Worm (Caenorhabditis elegans): ENCODE data around the gene Y62E10A.3.
A peak's percentile ranks its signal among the peaks of the same experiment; 100 is the strongest.

Y62E10A.3 gene

DNA sequence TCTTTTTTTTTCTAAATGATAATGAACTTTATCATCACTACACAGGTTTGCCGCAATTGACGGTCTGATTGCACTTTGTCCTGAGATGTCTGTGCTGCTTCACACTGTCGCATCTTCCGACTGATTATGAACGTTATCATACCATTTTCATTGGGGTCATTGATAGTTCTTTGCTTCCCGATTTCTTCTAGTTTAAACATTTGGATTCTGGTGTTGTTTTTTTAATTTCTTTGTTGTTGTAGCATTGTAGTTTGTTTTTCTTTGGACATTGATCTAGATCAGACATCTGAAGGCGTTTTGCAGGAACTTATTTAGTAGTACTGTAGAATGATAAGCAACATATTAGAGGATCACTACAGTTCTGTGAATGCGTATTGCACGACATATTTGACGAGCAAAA lies 41.3 kb downstream of the Y62E10A.3 start (continued):
- peak; percentile 80 for TF ChIP-seq F23B12.7 (tag; optimal IDR thresholded peaks at IDR 0.05; ENCODE audit: insufficient read depth)
- TF ChIP-seq egl-44 (GFP tag; IDR thresholded peaks at IDR 0.05) = 0 out of 2 replicates have a peak, but pooled peaks have one; percentile 49
- TF ChIP-seq tlf-1 (GFP tag; optimal IDR thresholded peaks at IDR 0.05) = peak; percentile 83
- TF ChIP-seq tbp1 (GFP tag; optimal IDR thresholded peaks at IDR 0.05) = peak; percentile 64
- peak; percentile 74 for TF ChIP-seq tbx-9 (tag; optimal IDR thresholded peaks at IDR 0.05; ENCODE audit: borderline replicate concordance)
- TF ChIP-seq F33H1.4 (GFP tag; IDR thresholded peaks at IDR 0.05) = 0 out of 2 replicates have a peak, but pooled peaks have one; percentile 14
- peak; percentile 80 for TF ChIP-seq B0336.3 (GFP tag; IDR thresholded peaks at IDR 0.05)
- TF ChIP-seq Y56A3A.18 (GFP tag; IDR thresholded peaks at IDR 0.05) = 0 out of 2 replicates have a peak, but pooled peaks have one; percentile 56
- TF ChIP-seq K11D2.4 (GFP tag; IDR thresholded peaks at IDR 0.05) = peak; percentile 56; the same call in 1 of the 2 replicates
- TF ChIP-seq athp-1 (tag; optimal IDR thresholded peaks at IDR 0.05) = peak; percentile 61
- TF ChIP-seq lir-1 (GFP tag; conservative IDR thresholded peaks at IDR 0.05) = no peak
- TF ChIP-seq egl-18 (GFP tag; IDR thresholded peaks at IDR 0.05) = no peak
- peak; percentile 51; the same call in 1 of the 2 replicates for TF ChIP-seq hsf-1 (GFP tag; IDR thresholded peaks at IDR 0.05)
- peak; percentile 36 for TF ChIP-seq hrde-1 (tag; optimal IDR thresholded peaks at IDR 0.05; ENCODE audit: borderline replicate concordance)
- TF ChIP-seq Y95B8A.8 (GFP tag; IDR thresholded peaks at IDR 0.05) = no peak
- TF ChIP-seq die-1 (tag; optimal IDR thresholded peaks at IDR 0.05) = peak; percentile 48
- TF ChIP-seq C06A6.2 (GFP tag; conservative IDR thresholded peaks at IDR 0.05) = peak; percentile 68
- TF ChIP-seq pbrm-1 (GFP tag; IDR thresholded peaks at IDR 0.05) = peak; percentile 70

DNA sequence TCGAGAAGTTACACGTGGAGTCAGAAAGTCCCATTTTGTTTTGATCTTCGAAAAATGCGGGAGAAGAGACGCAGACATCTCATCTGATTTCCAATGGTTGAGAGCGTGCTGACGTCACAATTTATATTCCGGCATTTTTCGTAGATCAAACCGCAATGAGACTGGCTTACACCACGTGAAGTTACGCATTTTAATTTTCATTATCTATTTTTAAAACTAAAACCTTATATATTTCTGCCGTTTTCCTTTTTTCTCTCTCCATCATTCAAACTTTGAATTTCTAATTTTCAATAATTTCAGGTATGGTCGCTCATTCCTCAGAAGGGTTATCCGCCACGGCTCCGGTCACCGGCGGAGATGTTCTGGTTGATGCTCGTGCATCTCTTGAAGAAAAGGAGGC lies 44.7 kb downstream of the Y62E10A.3 start, which contains the start of gene fat-1:
fat-1 (plus strand) TSS at position 301 of the 400 bp plus-strand sequence.
- TF ChIP-seq F37B4.10 (GFP tag; IDR thresholded peaks at IDR 0.05) (no peak), C17E4.6 (GFP tag; IDR thresholded peaks at IDR 0.05) (no peak), ceh-27 (GFP tag; optimal IDR thresholded peaks at IDR 0.05) (no peak), madf-6 (GFP tag; IDR thresholded peaks at IDR 0.05) (peak; percentile 9; the same call in 1 of the 2 replicates), rpc-1 (optimal IDR thresholded peaks at IDR 0.05) (no peak), rpc-1 (tag; optimal IDR thresholded peaks at IDR 0.05) (no peak), mcd-1 (GFP tag; IDR thresholded peaks at IDR 0.05) (0 out of 2 replicates have a peak, but pooled peaks have one; percentile 16)

DNA sequence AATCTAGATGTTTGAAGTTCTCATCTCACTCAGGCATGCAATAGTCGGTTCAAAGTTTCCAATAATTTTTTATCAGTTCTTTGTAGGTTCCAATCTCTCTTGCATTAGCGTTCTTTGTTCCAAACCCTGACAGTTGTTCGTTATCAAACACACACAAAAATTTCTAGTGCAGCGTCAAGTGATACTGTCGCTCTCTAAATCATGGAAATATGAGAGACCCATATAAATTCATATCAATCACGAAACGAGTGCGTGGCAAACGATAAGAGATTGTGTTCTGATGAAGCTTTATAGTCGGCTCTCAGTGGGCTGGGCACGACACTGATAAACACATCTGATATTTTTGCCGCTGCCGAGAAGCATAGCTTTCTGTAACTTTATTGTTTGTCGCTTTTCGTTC lies 45.9 kb downstream of the Y62E10A.3 start:
- TF ChIP-seq nhr-120 (GFP tag; IDR thresholded peaks at IDR 0.05) = no peak
- no peak for TF ChIP-seq ceh-58 (GFP tag; IDR thresholded peaks at IDR 0.05)
- TF ChIP-seq ZK185.1 (tag; optimal IDR thresholded peaks at IDR 0.05; ENCODE audit: poor library complexity, severe bottlenecking) = peak; percentile 28
- TF ChIP-seq sdz-38 (tag; optimal IDR thresholded peaks at IDR 0.05) = no peak
- no peak for TF ChIP-seq C17E4.6 (GFP tag; IDR thresholded peaks at IDR 0.05)
- no peak for TF ChIP-seq snpc-1.1 (tag; optimal IDR thresholded peaks at IDR 0.05; ENCODE audit: insufficient read depth)
- TF ChIP-seq tbx-9 (tag; optimal IDR thresholded peaks at IDR 0.05; ENCODE audit: borderline replicate concordance) = no peak
- no peak for TF ChIP-seq F22D6.2 (tag; optimal IDR thresholded peaks at IDR 0.05)
- TF ChIP-seq T07F8.4 (tag; optimal IDR thresholded peaks at IDR 0.05) = no peak
- TF ChIP-seq Y67H2A.10 (GFP tag; conservative IDR thresholded peaks at IDR 0.05) = no peak
- no peak for TF ChIP-seq attf-3 (GFP tag; conservative IDR thresholded peaks at IDR 0.05)
- no peak for TF ChIP-seq Y56A3A.18 (GFP tag; IDR thresholded peaks at IDR 0.05)
- TF ChIP-seq die-1 (tag; optimal IDR thresholded peaks at IDR 0.05) = no peak
- no peak for TF ChIP-seq F57C9.4 (tag; optimal IDR thresholded peaks at IDR 0.05)
- TF ChIP-seq F52B5.7 (tag; optimal IDR thresholded peaks at IDR 0.05) = no peak
- 0 out of 2 replicates have a peak, but pooled peaks have one; percentile 39 for TF ChIP-seq egl-44 (GFP tag; IDR thresholded peaks at IDR 0.05)
- no peak for TF ChIP-seq B0019.2 (GFP tag; conservative IDR thresholded peaks at IDR 0.05)
- TF ChIP-seq Y79H2A.3 (GFP tag; conservative IDR thresholded peaks at IDR 0.05) = no peak
- no peak for TF ChIP-seq bed-2 (GFP tag; IDR thresholded peaks at IDR 0.05)
- no peak for TF ChIP-seq lsl-1 (GFP tag; optimal IDR thresholded peaks at IDR 0.05)
- TF ChIP-seq let-607 (tag; optimal IDR thresholded peaks at IDR 0.05) = peak in 1 of 2 experiments; percentile 8
- peak; percentile 53 for TF ChIP-seq atf-7 (tag; optimal IDR thresholded peaks at IDR 0.05)
- no peak for TF ChIP-seq dpff-1 (tag; optimal IDR thresholded peaks at IDR 0.05)
- TF ChIP-seq mes-4 (tag; optimal IDR thresholded peaks at IDR 0.05) = no peak
- TF ChIP-seq ztf-26 (tag; optimal IDR thresholded peaks at IDR 0.05) = peak; percentile 3
- TF ChIP-seq ekl-4 (GFP tag; IDR thresholded peaks at IDR 0.05) = no peak
